Fruit fly (Drosophila melanogaster) S2 (cell line): ENCODE data around the gene Nep4.

Experiments
- CG8478 ChIP-seq: fragments of >200 bp; optimal IDR thresholded peaks from 2 replicates; lab custom pipeline; 2018
- CTCF ChIP-seq, 2 experiments: fragments of >200 bp; optimal IDR thresholded peaks; 2 replicates each; lab custom pipeline; 2018

DNA sequence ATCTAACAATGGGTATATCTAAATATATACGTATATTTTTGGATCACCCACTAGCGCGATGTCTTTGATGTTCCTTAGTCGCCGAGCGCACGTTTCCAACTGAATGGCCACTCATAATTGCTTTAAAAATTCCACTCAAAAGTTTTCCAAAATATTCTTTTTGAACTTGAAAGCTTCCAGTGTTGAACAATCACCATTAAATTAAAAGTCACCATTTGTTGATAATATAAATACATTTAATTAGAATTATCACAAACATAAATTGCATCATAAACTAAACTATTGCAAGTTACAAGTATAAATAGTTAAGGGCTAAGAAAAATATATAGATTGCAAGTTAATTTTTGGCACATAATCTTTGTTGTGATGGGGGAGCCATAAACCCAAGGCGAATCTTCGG lies 7.4 kb downstream of the Nep4 start, which contains the start of gene GluRIID:
- TF ChIP-seq CTCF (optimal IDR thresholded peaks at IDR 0.05; lab: Kevin White, UChicago) (no peak), CG8478 (lab: Kevin White, UChicago) (no peak)
